ENCODE assay signal across 3 fruit fly cellular contexts in genomic region chr3R:12595187-12595889, dm6.
TF ChIP-seq lines count a peak whose summit lies in the region.

Gene Octbeta2R (minus strand): TSS chr3R:12595725.

- no peak for TF ChIP-seq CTCF in whole organism, embryonic (GFP tag; optimal IDR thresholded peaks at IDR 0.05; lab: Kevin White, UChicago)

TF ChIP-seq in whole organism, adult, 20 proteins besides CTCF, POLR2A, EP300 and RAD21:
- TF ChIP-seq CG12768 (GFP tag; optimal IDR thresholded peaks at IDR 0.05; lab: Kevin White, UChicago) (peak; percentile 37), CG7101 (tag; optimal IDR thresholded peaks at IDR 0.05; lab: Kevin White, UChicago) (no peak)
TF ChIP-seq in whole organism, adult: peak in this region for 1.

TF ChIP-seq in whole organism, embryonic, 481 proteins besides CTCF, POLR2A, EP300 and RAD21:
- no peak for TF ChIP-seq gcm (GFP tag; optimal IDR thresholded peaks at IDR 0.05; lab: Kevin White, UChicago)
- peak; percentile 72 for TF ChIP-seq sd (tag; optimal IDR thresholded peaks at IDR 0.05; lab: Kevin White, UChicago)
- peak; percentile 26 for TF ChIP-seq Nf-YC (tag; optimal IDR thresholded peaks at IDR 0.05; lab: Kevin White, UChicago)
- 0 out of 2 replicates have a peak, but pooled peaks have one; percentile 26 for TF ChIP-seq seq (GFP tag; IDR thresholded peaks at IDR 0.05; lab: Robert Waterston, UW)
- no peak for TF ChIP-seq Sox102F (GFP tag; optimal IDR thresholded peaks at IDR 0.05; lab: Kevin White, UChicago)
- peak; percentile 91 for TF ChIP-seq CG7372 (GFP tag; IDR thresholded peaks at IDR 0.05; lab: Robert Waterston, UW)
- TF ChIP-seq cg (GFP tag; optimal IDR thresholded peaks at IDR 0.05; lab: Kevin White, UChicago), result peak; percentile 11
- TF ChIP-seq CG34224 (GFP tag; IDR thresholded peaks at IDR 0.05; lab: Robert Waterston, UW; ENCODE audit: partially characterized antibody), result peak; percentile 53; the same call in 1 of the 3 replicates
- TF ChIP-seq Jarid2 (GFP tag; optimal IDR thresholded peaks at IDR 0.05; lab: Kevin White, UChicago), result peak; percentile 61
- TF ChIP-seq Med (GFP tag; lab: Kevin White, UChicago), result peak; percentile 78
- TF ChIP-seq CG13287 (GFP tag; IDR thresholded peaks at IDR 0.05; lab: Robert Waterston, UW; ENCODE audit: partially characterized antibody), result peak; percentile 55; the same call in 1 of the 2 replicates
- peak; percentile 56 for TF ChIP-seq Ets65A (GFP tag; lab: Kevin White, UChicago)
- TF ChIP-seq corto (GFP tag; optimal IDR thresholded peaks at IDR 0.05; lab: Kevin White, UChicago), result no peak
- TF ChIP-seq CG12769 (tag; optimal IDR thresholded peaks at IDR 0.05; lab: Kevin White, UChicago), result peak; percentile 22
- TF ChIP-seq CG10543 (GFP tag; optimal IDR thresholded peaks at IDR 0.05; lab: Kevin White, UChicago), result peak; percentile 51
- peak; percentile 5; the same call in 1 of the 2 replicates for TF ChIP-seq amos (GFP tag; IDR thresholded peaks at IDR 0.05; lab: Robert Waterston, UW; ENCODE audit: partially characterized antibody)
- TF ChIP-seq CG10654 (GFP tag; optimal IDR thresholded peaks at IDR 0.05; lab: Kevin White, UChicago), result no peak
- TF ChIP-seq CG16779 (GFP tag; IDR thresholded peaks at IDR 0.05; lab: Robert Waterston, UW), result 0 out of 2 replicates have a peak, but pooled peaks have one; percentile 62
- peak; percentile 48; the same call in 1 of the 2 replicates for TF ChIP-seq sna (GFP tag; IDR thresholded peaks at IDR 0.05; lab: Robert Waterston, UW; ENCODE audit: partially characterized antibody)
- TF ChIP-seq chif (GFP tag; optimal IDR thresholded peaks at IDR 0.05; lab: Kevin White, UChicago), result no peak
- peak; percentile 95 for TF ChIP-seq Deaf1 (tag; optimal IDR thresholded peaks at IDR 0.05; lab: Kevin White, UChicago)
- TF ChIP-seq abd-A (tag; optimal IDR thresholded peaks at IDR 0.05; lab: Kevin White, UChicago), result peak; percentile 52
- no peak for TF ChIP-seq Rfx (GFP tag; IDR thresholded peaks at IDR 0.05; lab: Robert Waterston, UW)
- TF ChIP-seq CG15269 (tag; optimal IDR thresholded peaks at IDR 0.05; lab: Kevin White, UChicago), result peak; percentile 9
- TF ChIP-seq CG34376 (GFP tag; optimal IDR thresholded peaks at IDR 0.05; lab: Kevin White, UChicago), result peak; percentile 10
- TF ChIP-seq Hmr (GFP tag; optimal IDR thresholded peaks at IDR 0.05; lab: Kevin White, UChicago), result peak; percentile 1
- TF ChIP-seq CG13894 (tag; optimal IDR thresholded peaks at IDR 0.05; lab: Kevin White, UChicago), result peak; percentile 35
- TF ChIP-seq lab (GFP tag; optimal IDR thresholded peaks at IDR 0.05; lab: Kevin White, UChicago), result peak; percentile 30

TF ChIP-seq in whole organism, pupa, 21 proteins besides CTCF, POLR2A, EP300 and RAD21:
- 0 out of 3 replicates have a peak, but pooled peaks have one; percentile 15 for TF ChIP-seq CG4496 (GFP tag; IDR thresholded peaks at IDR 0.05; lab: Robert Waterston, UW)
- TF ChIP-seq CG15710 (tag; optimal IDR thresholded peaks at IDR 0.05; lab: Kevin White, UChicago), result no peak
- TF ChIP-seq CG14655 (GFP tag; optimal IDR thresholded peaks at IDR 0.05; lab: Kevin White, UChicago), result no peak
- TF ChIP-seq CG34367 (tag; optimal IDR thresholded peaks at IDR 0.05; lab: Kevin White, UChicago), result no peak
